Worm (Caenorhabditis elegans) whole organism, L1 larva: ENCODE results near the gene C07G3.10.

Experiments
- C04F5.9 ChIP-seq: sonication (generic microtip); optimal IDR thresholded peaks from 2 replicates; lab custom pipeline; 2016; ENCODE audit warnings: missing genetic modification characterization, missing compliant biosample characterization
- C16A3.4 ChIP-seq: fragments of 150-350 bp; optimal IDR thresholded peaks from 2 replicates; lab custom pipeline; 2014; ENCODE audit warnings: missing biosample characterization, missing genetic modification characterization
- F16B12.6 ChIP-seq: fragments of 150-350 bp; optimal IDR thresholded peaks from 2 replicates; lab custom pipeline; 2014; ENCODE audit warnings: missing biosample characterization, missing genetic modification characterization
- aha-1 ChIP-seq: fragments of 150-350 bp; optimal IDR thresholded peaks from 2 replicates; lab custom pipeline; 2014; ENCODE audit warnings: missing biosample characterization, missing genetic modification characterization
- ceh-8 ChIP-seq: fragments of 200-800 bp; sonication (Bioruptor generic); optimal IDR thresholded peaks from 2 replicates; lab custom pipeline; 2018; ENCODE audit warnings: mild to moderate bottlenecking, missing genetic modification characterization, moderate library complexity, missing compliant biosample characterization
- ceh-90 ChIP-seq: sonication (generic microtip); optimal IDR thresholded peaks from 2 replicates; lab custom pipeline; 2016; ENCODE audit warnings: missing genetic modification characterization, missing compliant biosample characterization
- ces-1 ChIP-seq: fragments of 150-350 bp; optimal IDR thresholded peaks from 2 replicates; lab custom pipeline; 2014; ENCODE audit warnings: missing biosample characterization, missing genetic modification reagents, missing genetic modification characterization
- dpl-1 ChIP-seq, 3 experiments: fragments of 150-350 bp in 2 of 3; sonication (generic microtip) in 1 of 3; optimal IDR thresholded peaks; 2 replicates each; lab custom pipeline; 2014 to 2017; ENCODE audit warnings: missing biosample characterization in 3 of 3, missing genetic modification characterization in 3 of 3, missing genetic modification reagents in 3 of 3
- efl-1 ChIP-seq, 4 experiments: fragments of 150-350 bp; optimal IDR thresholded peaks in 3 of 4; peaks in 1 of 4; 1 replicate in 1 of 4; 2 replicates in 3 of 4; lab custom pipeline; 2014; ENCODE audit warnings: missing biosample characterization in 2 of 4, missing genetic modification characterization in 2 of 4, missing genetic modification reagents in 2 of 4
- egl-13 ChIP-seq: sonication (generic microtip); optimal IDR thresholded peaks from 2 replicates; lab custom pipeline; 2016; ENCODE audit warnings: missing genotype, missing genetic modification reagents, missing genetic modification characterization, missing compliant biosample characterization
- egl-27 ChIP-seq, 2 experiments: fragments of 150-350 bp in 1 of 2; sonication (generic microtip); optimal IDR thresholded peaks; 3 replicates each; lab custom pipeline; 2017 to 2018; ENCODE audit warnings: missing biosample characterization in 2 of 2, missing genetic modification characterization in 2 of 2, missing genetic modification reagents in 2 of 2
- ets-5 ChIP-seq: fragments of 200-800 bp; sonication (Bioruptor generic); IDR thresholded peaks from 2 replicates; pipeline ENCODE4 v1.3.6; 2022; ENCODE audit warnings: missing genetic modification characterization, missing compliant biosample characterization
- fos-1 ChIP-seq: fragments of 150-350 bp; optimal IDR thresholded peaks from 2 replicates; lab custom pipeline; 2014; ENCODE audit warnings: missing biosample characterization, missing genetic modification characterization
- hlh-17 ChIP-seq: fragments of 200-800 bp; sonication (Bioruptor generic); optimal IDR thresholded peaks from 2 replicates; lab custom pipeline; 2018; ENCODE audit warnings: missing genetic modification characterization, mild to moderate bottlenecking, missing compliant biosample characterization, moderate library complexity, borderline replicate concordance
- hpl-2 ChIP-seq: fragments of 150-350 bp; optimal IDR thresholded peaks from 2 replicates; lab custom pipeline; 2014; ENCODE audit warnings: missing biosample characterization, missing genetic modification reagents, missing genetic modification characterization
- lin-13 ChIP-seq: fragments of 150-350 bp; optimal IDR thresholded peaks from 2 replicates; lab custom pipeline; 2014; ENCODE audit warnings: missing biosample characterization, missing genetic modification reagents, missing genetic modification characterization
- lin-35 ChIP-seq, 2 experiments: fragments of 150-350 bp; optimal IDR thresholded peaks; 2 replicates each; lab custom pipeline; 2014; ENCODE audit warnings: missing biosample characterization in 2 of 2, missing genetic modification characterization in 2 of 2, missing genetic modification reagents in 2 of 2
- lin-39 ChIP-seq: fragments of 150-350 bp; optimal IDR thresholded peaks from 2 replicates; lab custom pipeline; 2014; ENCODE audit warnings: missing biosample characterization, missing genetic modification reagents, missing genetic modification characterization
- lir-3 ChIP-seq: sonication (generic microtip); optimal IDR thresholded peaks from 2 replicates; lab custom pipeline; 2016; ENCODE audit warnings: mild to moderate bottlenecking, missing genetic modification characterization, moderate library complexity, missing compliant biosample characterization; ENCODE audit not compliant: poor library complexity
- mab-9 ChIP-seq: fragments of 200-800 bp; sonication (Bioruptor generic); IDR thresholded peaks from 2 replicates; pipeline ENCODE4 v1.3.6; 2022; ENCODE audit warnings: missing genetic modification reagents, missing genetic modification characterization, missing compliant biosample characterization
- mdl-1 ChIP-seq, 2 experiments: fragments of 150-350 bp; optimal IDR thresholded peaks; 2 replicates each; lab custom pipeline; 2014 to 2017; ENCODE audit warnings: missing biosample characterization in 2 of 2, missing genetic modification characterization in 2 of 2, inconsistent platforms in 1 of 2
- nhr-19 ChIP-seq: fragments of 200-800 bp; sonication (Bioruptor generic); conservative IDR thresholded peaks from 2 replicates; pipeline ENCODE4 v1.3.6; 2022; ENCODE audit warnings: missing genetic modification characterization, missing compliant biosample characterization
- nhr-28 ChIP-seq: fragments of 150-350 bp; optimal IDR thresholded peaks from 2 replicates; lab custom pipeline; 2014; ENCODE audit warnings: missing biosample characterization, missing genetic modification characterization
- nhr-71 ChIP-seq: sonication (generic microtip); optimal IDR thresholded peaks from 2 replicates; lab custom pipeline; 2016; ENCODE audit warnings: mild to moderate bottlenecking, missing genetic modification characterization, moderate library complexity, missing compliant biosample characterization
- nhr-76 ChIP-seq: sonication (generic microtip); optimal IDR thresholded peaks from 2 replicates; lab custom pipeline; 2017; ENCODE audit warnings: missing biosample characterization, missing genetic modification characterization
- nhr-77 ChIP-seq: fragments of 150-350 bp; optimal IDR thresholded peaks from 2 replicates; lab custom pipeline; 2014; ENCODE audit warnings: missing biosample characterization, missing genetic modification characterization
- nhr-85 ChIP-seq: sonication (generic microtip); peaks from one replicate; lab custom pipeline; 2016; ENCODE audit warnings: missing genetic modification characterization, inconsistent platforms, missing compliant biosample characterization
- pax-3 ChIP-seq: fragments of 200-800 bp; sonication (Bioruptor generic); optimal IDR thresholded peaks from 2 replicates; lab custom pipeline; 2018; ENCODE audit warnings: mild to moderate bottlenecking, missing genetic modification characterization, moderate library complexity, missing compliant biosample characterization
- rnt-1 ChIP-seq: sonication (generic microtip); optimal IDR thresholded peaks from 2 replicates; lab custom pipeline; 2016; ENCODE audit warnings: mild to moderate bottlenecking, missing genetic modification characterization, moderate library complexity, missing compliant biosample characterization
- snpc-4 ChIP-seq: fragments of 150-350 bp; optimal IDR thresholded peaks from 2 replicates; lab custom pipeline; 2014; ENCODE audit warnings: missing biosample characterization, missing genetic modification characterization
- tlp-1 ChIP-seq: fragments of 150-350 bp; optimal IDR thresholded peaks from 2 replicates; lab custom pipeline; 2014; ENCODE audit warnings: missing biosample characterization, missing genetic modification characterization
- unc-130 ChIP-seq: fragments of 150-350 bp; optimal IDR thresholded peaks from 2 replicates; lab custom pipeline; 2017; ENCODE audit warnings: missing biosample characterization, missing genetic modification characterization, inconsistent platforms
- unc-30 ChIP-seq: sonication (generic microtip); optimal IDR thresholded peaks from 2 replicates; lab custom pipeline; 2017; ENCODE audit warnings: missing biosample characterization, missing genetic modification characterization
- unc-86 ChIP-seq: sonication (generic microtip); optimal IDR thresholded peaks from 2 replicates; lab custom pipeline; 2016; ENCODE audit warnings: missing genetic modification characterization, missing compliant biosample characterization
- unc-98 ChIP-seq: fragments of 200-800 bp; sonication (Bioruptor generic); IDR thresholded peaks from 2 replicates; pipeline ENCODE4 v1.3.6; 2022; ENCODE audit warnings: missing genetic modification characterization, missing compliant biosample characterization
- zag-1 ChIP-seq: fragments of 150-350 bp; optimal IDR thresholded peaks from 2 replicates; lab custom pipeline; 2014; ENCODE audit warnings: missing biosample characterization, missing genetic modification characterization

C07G3.10 gene

ce11 chrV:3541117-3541516 is 39.0 kb downstream of the C07G3.10 start, which contains the start of gene srbc-67:
Gene srbc-67, minus strand, starts transcription at chrV:3541217.
- no peak for TF ChIP-seq lin-35 (GFP tag; optimal IDR thresholded peaks at IDR 0.05; lab: Kevin White, UChicago)
- TF ChIP-seq unc-130 (tag; lab: Kevin White, UChicago), result no peak
- TF ChIP-seq mdl-1 (tag; optimal IDR thresholded peaks at IDR 0.05; lab: Kevin White, UChicago), result no peak
- no peak for TF ChIP-seq aha-1 (tag; lab: Kevin White, UChicago)
- no peak for TF ChIP-seq nhr-77 (tag; lab: Kevin White, UChicago)
- TF ChIP-seq tlp-1 (tag; lab: Kevin White, UChicago), result no peak
- TF ChIP-seq ceh-90 (tag; lab: Kevin White, UChicago), result no peak

ce11 chrV:3543344-3543743 is 41.2 kb downstream of the C07G3.10 start, which contains the start of gene nhr-222:
Gene nhr-222, minus strand, starts transcription at chrV:3543444.
- TF ChIP-seq nhr-77 (tag; lab: Kevin White, UChicago) (no peak), pax-3 (tag; lab: Kevin White, UChicago) (no peak), fos-1 (no peak), lin-13 (GFP tag; lab: Kevin White, UChicago) (no peak), nhr-71 (no peak), mdl-1 (tag; optimal IDR thresholded peaks at IDR 0.05; lab: Kevin White, UChicago) (no peak), efl-1 (optimal IDR thresholded peaks at IDR 0.05; lab: Kevin White, UChicago) (no peak), efl-1 (GFP tag; optimal IDR thresholded peaks at IDR 0.05 in 1 of 2; lab: Kevin White, UChicago) (no peak), unc-86 (tag; lab: Kevin White, UChicago) (no peak), hlh-17 (GFP tag; lab: Kevin White, UChicago) (no peak), nhr-28 (tag; lab: Kevin White, UChicago) (no peak), lin-39 (tag; lab: Kevin White, UChicago) (no peak), C16A3.4 (tag; lab: Kevin White, UChicago) (no peak), unc-130 (tag; lab: Kevin White, UChicago) (no peak), nhr-76 (no peak), mab-9 (no peak), ets-5 (GFP tag; lab: Robert Waterston, UW) (no peak), unc-30 (tag; lab: Kevin White, UChicago) (no peak)
- TF ChIP-seq, all 84 proteins: peak for 0

- TF ChIP-seq unc-30 (tag; lab: Kevin White, UChicago) (no peak), mdl-1 (tag; optimal IDR thresholded peaks at IDR 0.05; lab: Kevin White, UChicago) (no peak), egl-27 (tag; optimal IDR thresholded peaks at IDR 0.05; lab: Kevin White, UChicago) (no peak), ces-1 (no peak), egl-13 (tag; lab: Kevin White, UChicago) (no peak), mab-9 (no peak), efl-1 (optimal IDR thresholded peaks at IDR 0.05; lab: Kevin White, UChicago) (no peak), efl-1 (GFP tag; optimal IDR thresholded peaks at IDR 0.05 in 1 of 2; lab: Kevin White, UChicago) (no peak), ceh-8 (GFP tag; lab: Kevin White, UChicago) (no peak), hpl-2 (GFP tag; lab: Kevin White, UChicago) (no peak), F16B12.6 (tag; lab: Kevin White, UChicago) (no peak), nhr-85 (tag; lab: Kevin White, UChicago) (no peak), aha-1 (tag; lab: Kevin White, UChicago) (no peak), nhr-19 (GFP tag; lab: Robert Waterston, UW) (no peak), unc-98 (GFP tag; lab: Robert Waterston, UW) (no peak), lir-3 (tag; lab: Kevin White, UChicago) (no peak)
These were observed 44.4 kb downstream of the C07G3.10 start, which contains the start of gene srbc-68 for ce11 chrV:3546517-3546916. Gene srbc-68, minus strand, starts transcription at chrV:3546617.

DNA sequence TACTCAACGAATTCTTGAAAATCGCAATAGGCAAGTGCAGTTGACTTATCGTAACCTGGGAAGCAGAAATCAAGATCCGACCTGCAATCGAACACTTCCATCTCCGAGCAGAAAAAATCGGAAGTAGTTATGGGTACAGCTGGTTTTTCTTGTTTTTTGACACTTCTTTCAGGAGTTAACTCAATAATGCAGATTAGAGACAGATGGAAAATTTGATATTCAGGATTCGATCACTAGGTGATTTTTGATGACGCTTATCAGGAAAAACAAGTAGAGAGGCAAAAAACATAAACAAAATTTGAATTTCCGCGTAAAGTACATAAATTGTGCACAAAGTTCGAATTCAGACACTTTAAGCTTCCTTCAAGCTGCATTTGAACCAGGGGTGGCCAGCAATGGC is 46.7 kb downstream of the C07G3.10 start, which contains the start of gene srw-130:
Gene srw-130 (minus strand): TSS at position 101 of the 400 bp plus-strand sequence.
- TF ChIP-seq snpc-4 (tag; lab: Kevin White, UChicago) (no peak), nhr-28 (tag; lab: Kevin White, UChicago) (no peak), dpl-1 (GFP tag; optimal IDR thresholded peaks at IDR 0.05; lab: Kevin White, UChicago) (no peak), zag-1 (tag; lab: Kevin White, UChicago) (no peak), ces-1 (no peak), pax-3 (tag; lab: Kevin White, UChicago) (no peak), mdl-1 (tag; optimal IDR thresholded peaks at IDR 0.05; lab: Kevin White, UChicago) (no peak), C04F5.9 (tag; lab: Kevin White, UChicago) (no peak), rnt-1 (tag; lab: Kevin White, UChicago) (no peak)
